Worm (Caenorhabditis elegans) whole organism, L4/young adult: Measurements from ENCODE around the gene R02D5.1.

Source experiments
- W03F9.2 ChIP-seq: fragments of 150-350 bp; optimal IDR thresholded peaks from 2 replicates; lab custom pipeline; 2014; ENCODE audit warnings: missing biosample characterization, missing genetic modification characterization
- dao-5 ChIP-seq: sonication (generic microtip); optimal IDR thresholded peaks from 2 replicates; lab custom pipeline; 2016; ENCODE audit warnings: missing genotype, missing genetic modification characterization, moderate library complexity, missing compliant biosample characterization
- him-1 ChIP-seq: sonication (generic microtip); optimal IDR thresholded peaks from 2 replicates; lab custom pipeline; 2016; ENCODE audit warnings: missing genotype, missing genetic modification reagents, missing genetic modification characterization, missing compliant biosample characterization

- TF ChIP-seq him-1 (no peak), W03F9.2 (tag; lab: Kevin White, UChicago) (no peak), dao-5 (tag; lab: Kevin White, UChicago) (no peak)
Observed at ce11 chrV:14493665-14494064, 14.4 kb upstream of the R02D5.1 start.
